Comparison of ENCODE assay signal across 1 fruit fly cellular context in the genomic region with DNA sequence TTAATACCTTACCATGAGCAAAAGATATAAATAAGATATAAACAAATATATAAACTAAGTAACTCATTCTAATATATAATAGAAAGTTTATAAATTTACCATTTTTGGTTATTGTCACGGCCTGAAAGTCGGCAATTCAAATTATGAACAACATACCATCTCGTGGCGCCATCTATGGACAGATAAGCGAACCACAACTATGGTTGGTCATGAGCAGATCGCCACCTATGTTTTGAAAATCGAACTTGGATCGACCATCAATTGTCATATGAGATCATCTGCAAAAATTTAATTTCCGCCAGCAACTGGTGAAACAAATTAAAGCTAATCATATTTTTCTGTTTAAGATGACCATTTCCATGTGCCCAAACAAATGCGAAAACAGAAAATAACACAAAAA.
TF ChIP-seq lines count a peak whose summit lies in the region.

No protein-coding gene starts in this region.

TF ChIP-seq in whole organism, embryonic, 481 proteins besides CTCF, POLR2A, EP300 and RAD21 (continued from another document):
- no peak for TF ChIP-seq CG8359 (GFP tag; optimal IDR thresholded peaks at IDR 0.05; lab: Kevin White, UChicago; ENCODE audit: borderline replicate concordance)
- TF ChIP-seq CG11247 (GFP tag; IDR thresholded peaks at IDR 0.05; lab: Robert Waterston, UW), result peak; percentile 41; the same call in 1 of the 2 replicates
- peak; percentile 28 for TF ChIP-seq CG7839 (tag; optimal IDR thresholded peaks at IDR 0.05; lab: Kevin White, UChicago)
- TF ChIP-seq CG2129 (GFP tag; IDR thresholded peaks at IDR 0.05; lab: Robert Waterston, UW; ENCODE audit: partially characterized antibody), result no peak
- no peak for TF ChIP-seq so (GFP tag; IDR thresholded peaks at IDR 0.05; lab: Robert Waterston, UW)
- TF ChIP-seq CG32532 (GFP tag; IDR thresholded peaks at IDR 0.05; lab: Robert Waterston, UW), result peak; percentile 48; the same call in 1 of the 2 replicates
- peak; percentile 17 for TF ChIP-seq PHDP (tag; optimal IDR thresholded peaks at IDR 0.05; lab: Kevin White, UChicago)
- TF ChIP-seq grau (tag; optimal IDR thresholded peaks at IDR 0.05; lab: Kevin White, UChicago), result peak; percentile 19
- peak; percentile 41 for TF ChIP-seq stwl (tag; optimal IDR thresholded peaks at IDR 0.05; lab: Kevin White, UChicago)
- TF ChIP-seq CG2199 (GFP tag; IDR thresholded peaks at IDR 0.05; lab: Robert Waterston, UW), result peak; percentile 87
- no peak for TF ChIP-seq CG12744 (GFP tag; optimal IDR thresholded peaks at IDR 0.05; lab: Kevin White, UChicago)
- no peak for TF ChIP-seq Oaz (GFP tag; IDR thresholded peaks at IDR 0.05; lab: Robert Waterston, UW)
- TF ChIP-seq Xbp1 (GFP tag; optimal IDR thresholded peaks at IDR 0.05; lab: Kevin White, UChicago), result peak; percentile 37
- no peak for TF ChIP-seq Bdp1 (GFP tag; optimal IDR thresholded peaks at IDR 0.05; lab: Kevin White, UChicago)
- no peak for TF ChIP-seq HLH54F (GFP tag; optimal IDR thresholded peaks at IDR 0.05; lab: Kevin White, UChicago)
- TF ChIP-seq bowl (GFP tag; IDR thresholded peaks at IDR 0.05; lab: Robert Waterston, UW), result no peak
- TF ChIP-seq Hr78 (GFP tag; optimal IDR thresholded peaks at IDR 0.05; lab: Kevin White, UChicago), result no peak
- TF ChIP-seq zen (tag; optimal IDR thresholded peaks at IDR 0.05; lab: Kevin White, UChicago), result peak; percentile 8
- TF ChIP-seq CG17385 (GFP tag; optimal IDR thresholded peaks at IDR 0.05; lab: Kevin White, UChicago), result no peak
- TF ChIP-seq D19A (tag; optimal IDR thresholded peaks at IDR 0.05; lab: Kevin White, UChicago), result no peak
- no peak for TF ChIP-seq CkIIα-i1 (GFP tag; IDR thresholded peaks at IDR 0.05; lab: Robert Waterston, UW)
- peak; percentile 19 for TF ChIP-seq CG2712 (tag; optimal IDR thresholded peaks at IDR 0.05; lab: Kevin White, UChicago)
- TF ChIP-seq CG18262 (tag; optimal IDR thresholded peaks at IDR 0.05; lab: Kevin White, UChicago), result peak; percentile 20
- peak; percentile 100 for TF ChIP-seq CG10979 (tag; optimal IDR thresholded peaks at IDR 0.05; lab: Kevin White, UChicago)
- TF ChIP-seq Hsf (GFP tag; optimal IDR thresholded peaks at IDR 0.05; lab: Kevin White, UChicago), result peak; percentile 4
- no peak for TF ChIP-seq gcm2 (GFP tag; optimal IDR thresholded peaks at IDR 0.05; lab: Kevin White, UChicago)
- no peak for TF ChIP-seq odd (GFP tag; optimal IDR thresholded peaks at IDR 0.05; lab: Kevin White, UChicago)
- no peak for TF ChIP-seq CG15514 (GFP tag; optimal IDR thresholded peaks at IDR 0.05; lab: Kevin White, UChicago)
- peak; percentile 85 for TF ChIP-seq ftz-f1 (GFP tag; optimal IDR thresholded peaks at IDR 0.05; lab: Kevin White, UChicago)
- TF ChIP-seq CG17328 (GFP tag; IDR thresholded peaks at IDR 0.05; lab: Robert Waterston, UW), result no peak
- TF ChIP-seq CG30020 (tag; optimal IDR thresholded peaks at IDR 0.05; lab: Kevin White, UChicago), result no peak
- TF ChIP-seq CG17568 (GFP tag; optimal IDR thresholded peaks at IDR 0.05; lab: Kevin White, UChicago), result no peak
- TF ChIP-seq CG15696 (tag; optimal IDR thresholded peaks at IDR 0.05; lab: Kevin White, UChicago), result peak; percentile 24
- TF ChIP-seq D19B (GFP tag; optimal IDR thresholded peaks at IDR 0.05; lab: Kevin White, UChicago), result no peak
- TF ChIP-seq CG4730 (GFP tag; IDR thresholded peaks at IDR 0.05; lab: Robert Waterston, UW), result no peak
- peak; percentile 29 for TF ChIP-seq unpg (GFP tag; optimal IDR thresholded peaks at IDR 0.05; lab: Kevin White, UChicago)
- peak; percentile 16; the same call in 1 of the 2 replicates for TF ChIP-seq onecut (GFP tag; IDR thresholded peaks at IDR 0.05; lab: Robert Waterston, UW)
- TF ChIP-seq CG13894 (tag; optimal IDR thresholded peaks at IDR 0.05; lab: Kevin White, UChicago), result no peak
- TF ChIP-seq chif (GFP tag; optimal IDR thresholded peaks at IDR 0.05; lab: Kevin White, UChicago), result peak in 1 of 2 experiments; percentile 6
- TF ChIP-seq CG10267 (tag; optimal IDR thresholded peaks at IDR 0.05; lab: Kevin White, UChicago), result peak; percentile 14
- no peak for TF ChIP-seq CG6654 (GFP tag; optimal IDR thresholded peaks at IDR 0.05; lab: Kevin White, UChicago)
- TF ChIP-seq CG17829 (tag; optimal IDR thresholded peaks at IDR 0.05; lab: Kevin White, UChicago), result peak; percentile 43
- peak in 1 of 2 experiments; percentile 1 for TF ChIP-seq insv (GFP tag; optimal IDR thresholded peaks at IDR 0.05; lab: Kevin White, UChicago)
- no peak for TF ChIP-seq Vsx1 (GFP tag; optimal IDR thresholded peaks at IDR 0.05; lab: Kevin White, UChicago)
- peak; percentile 22 for TF ChIP-seq dmrt11E (tag; optimal IDR thresholded peaks at IDR 0.05; lab: Kevin White, UChicago)
- TF ChIP-seq CG1603 (tag; optimal IDR thresholded peaks at IDR 0.05; lab: Kevin White, UChicago), result peak; percentile 17
- no peak for TF ChIP-seq CG10431 (GFP tag; optimal IDR thresholded peaks at IDR 0.05; lab: Kevin White, UChicago)
- no peak for TF ChIP-seq Meics (GFP tag; optimal IDR thresholded peaks at IDR 0.05; lab: Kevin White, UChicago)
- no peak for TF ChIP-seq CG8478 (optimal IDR thresholded peaks at IDR 0.05; lab: Kevin White, UChicago)
- 0 out of 3 replicates have a peak, but pooled peaks have one; percentile 24 for TF ChIP-seq dysf (GFP tag; IDR thresholded peaks at IDR 0.05; lab: Robert Waterston, UW)
- no peak for TF ChIP-seq gsb (GFP tag; IDR thresholded peaks at IDR 0.05; lab: Robert Waterston, UW)
- TF ChIP-seq CG3281 (GFP tag; optimal IDR thresholded peaks at IDR 0.05; lab: Kevin White, UChicago), result no peak
- no peak for TF ChIP-seq jigr1 (GFP tag; IDR thresholded peaks at IDR 0.05; lab: Robert Waterston, UW)
- TF ChIP-seq mam (GFP tag; optimal IDR thresholded peaks at IDR 0.05; lab: Kevin White, UChicago), result no peak
- TF ChIP-seq sc (optimal IDR thresholded peaks at IDR 0.05; lab: Kevin White, UChicago), result no peak
- no peak for TF ChIP-seq sc (GFP tag; optimal IDR thresholded peaks at IDR 0.05; lab: Kevin White, UChicago)
- peak; percentile 2 for TF ChIP-seq dmrt99B (tag; optimal IDR thresholded peaks at IDR 0.05; lab: Kevin White, UChicago)
- TF ChIP-seq Antp (GFP tag; optimal IDR thresholded peaks at IDR 0.05; lab: Kevin White, UChicago), result no peak
- no peak for TF ChIP-seq gro (GFP tag; optimal IDR thresholded peaks at IDR 0.05; lab: Kevin White, UChicago)
- TF ChIP-seq Hey (tag; optimal IDR thresholded peaks at IDR 0.05; lab: Kevin White, UChicago), result no peak
- TF ChIP-seq sob (GFP tag; IDR thresholded peaks at IDR 0.05; lab: Robert Waterston, UW), result peak; percentile 26; the same call in 1 of the 2 replicates
- TF ChIP-seq CG17359 (tag; optimal IDR thresholded peaks at IDR 0.05; lab: Kevin White, UChicago), result peak; percentile 23
- no peak for TF ChIP-seq CG10321 (GFP tag; IDR thresholded peaks at IDR 0.05; lab: Robert Waterston, UW)
- no peak for TF ChIP-seq run (tag; optimal IDR thresholded peaks at IDR 0.05; lab: Kevin White, UChicago)
- no peak for TF ChIP-seq CG9727 (GFP tag; optimal IDR thresholded peaks at IDR 0.05; lab: Kevin White, UChicago)
- peak; percentile 22 for TF ChIP-seq CoRest (tag; optimal IDR thresholded peaks at IDR 0.05; lab: Kevin White, UChicago)
